Worm (Caenorhabditis elegans) whole organism, early embryonic: ENCODE data around the gene ZK930.2.
A peak's percentile ranks its signal among the peaks of the same experiment; 100 is the strongest.

ENCODE experiments used
- B0310.2 ChIP-seq: sonication (generic microtip); optimal IDR thresholded peaks from 2 replicates; lab custom pipeline; 2016; ENCODE audit warnings: mild to moderate bottlenecking, missing genetic modification characterization, missing compliant biosample characterization
- F13C5.2 ChIP-seq: sonication (generic microtip); optimal IDR thresholded peaks from 2 replicates; lab custom pipeline; 2017; ENCODE audit warnings: mild to moderate bottlenecking, missing genetic modification characterization, inconsistent platforms, missing compliant biosample characterization
- aly-1 ChIP-seq: sonication (generic microtip); optimal IDR thresholded peaks from 2 replicates; lab custom pipeline; 2016; ENCODE audit warnings: missing genetic modification characterization, missing compliant biosample characterization
- ama-1 ChIP-seq: fragments of 150-350 bp; optimal IDR thresholded peaks from 2 replicates; lab custom pipeline; 2014
- ceh-13 ChIP-seq: fragments of 200-800 bp; sonication (Bioruptor generic); optimal IDR thresholded peaks from 2 replicates; lab custom pipeline; 2018; ENCODE audit warnings: mild to moderate bottlenecking, missing genetic modification characterization, missing compliant biosample characterization
- ceh-36 ChIP-seq: sonication (generic microtip); optimal IDR thresholded peaks from 2 replicates; lab custom pipeline; 2016; ENCODE audit warnings: missing genetic modification characterization, inconsistent platforms, missing compliant biosample characterization
- ets-7 ChIP-seq: sonication (generic microtip); optimal IDR thresholded peaks from 2 replicates; lab custom pipeline; 2016; ENCODE audit warnings: missing genotype, missing genetic modification characterization, missing compliant biosample characterization
- flt-1 ChIP-seq: fragments of 200-800 bp; sonication (Bioruptor generic); IDR thresholded peaks from 2 replicates; pipeline ENCODE4 v1.3.6; 2022; ENCODE audit warnings: missing genetic modification characterization, missing compliant biosample characterization
- hmbx-1 ChIP-seq: sonication (generic microtip); optimal IDR thresholded peaks from 2 replicates; lab custom pipeline; 2016; ENCODE audit warnings: mild to moderate bottlenecking, missing genetic modification characterization, missing compliant biosample characterization
- hmg-4 ChIP-seq: fragments of 200-800 bp; sonication (Bioruptor generic); optimal IDR thresholded peaks from 2 replicates; lab custom pipeline; 2018; ENCODE audit warnings: mild to moderate bottlenecking, missing genetic modification characterization, missing compliant biosample characterization
- hnd-1 ChIP-seq: sonication (generic microtip); optimal IDR thresholded peaks from 2 replicates; lab custom pipeline; 2016; ENCODE audit warnings: missing genetic modification characterization, missing compliant biosample characterization
- pes-1 ChIP-seq: fragments of 200-800 bp; sonication (Bioruptor generic); IDR thresholded peaks from 2 replicates; pipeline ENCODE4 v1.3.6; 2022; ENCODE audit warnings: missing genetic modification reagents, missing genetic modification characterization, missing compliant biosample characterization
- scrt-1 ChIP-seq: fragments of 200-800 bp; sonication (Bioruptor generic); IDR thresholded peaks from 2 replicates; pipeline ENCODE4 v1.3.6; 2022; ENCODE audit warnings: missing genetic modification characterization, missing compliant biosample characterization
- sea-1 ChIP-seq: fragments of 200-800 bp; sonication (Bioruptor generic); conservative IDR thresholded peaks from 2 replicates; pipeline ENCODE4 v1.3.6; 2022; ENCODE audit warnings: missing genetic modification characterization, missing compliant biosample characterization
- tbx-11 ChIP-seq: fragments of 200-800 bp; sonication (Bioruptor generic); IDR thresholded peaks from 2 replicates; pipeline ENCODE4 v1.3.6; 2022; ENCODE audit warnings: missing genetic modification characterization, missing compliant biosample characterization
- tbx-37 ChIP-seq: fragments of 200-800 bp; sonication (Bioruptor generic); conservative IDR thresholded peaks from 2 replicates; pipeline ENCODE4 v1.3.6; 2022; ENCODE audit warnings: missing genetic modification reagents, missing genetic modification characterization, missing compliant biosample characterization
- tra-4 ChIP-seq: sonication (generic microtip); optimal IDR thresholded peaks from 2 replicates; lab custom pipeline; 2017; ENCODE audit warnings: missing genetic modification characterization, missing compliant biosample characterization

ZK930.2 gene

ce11 chrII:11887724-11888123, 5.5 kb downstream of the ZK930.2 start:
- TF ChIP-seq tbx-11 (no peak), ceh-36 (tag; lab: Kevin White, UChicago) (peak; percentile 48), tra-4 (tag; lab: Kevin White, UChicago) (no peak)

- no peak for TF ChIP-seq F13C5.2 (tag; lab: Kevin White, UChicago)
- no peak for TF ChIP-seq B0310.2 (tag; lab: Kevin White, UChicago)
- TF ChIP-seq scrt-1 (GFP tag; lab: Robert Waterston, UW), result no peak
- TF ChIP-seq ama-1, result no peak
- no peak for TF ChIP-seq ceh-13 (GFP tag; lab: Kevin White, UChicago)
- no peak for TF ChIP-seq ceh-36 (tag; lab: Kevin White, UChicago)
- TF ChIP-seq sea-1 (GFP tag; lab: Robert Waterston, UW), result no peak
- TF ChIP-seq hnd-1 (tag; lab: Kevin White, UChicago), result no peak
- TF ChIP-seq ets-7, result no peak
- TF ChIP-seq pes-1 (GFP tag; lab: Robert Waterston, UW), result no peak
- TF ChIP-seq hmg-4, result no peak
- no peak for TF ChIP-seq aly-1 (tag; lab: Kevin White, UChicago)
- no peak for TF ChIP-seq tbx-37
- no peak for TF ChIP-seq hmbx-1 (tag; lab: Kevin White, UChicago)
- no peak for TF ChIP-seq tra-4 (tag; lab: Kevin White, UChicago)
- no peak for TF ChIP-seq flt-1 (GFP tag; lab: Robert Waterston, UW)
These were observed 9.6 kb downstream of the ZK930.2 start, which contains the start of gene ZK930.6 for ce11 chrII:11883648-11884047. Gene ZK930.6 (plus strand): TSS chrII:11883948.

DNA sequence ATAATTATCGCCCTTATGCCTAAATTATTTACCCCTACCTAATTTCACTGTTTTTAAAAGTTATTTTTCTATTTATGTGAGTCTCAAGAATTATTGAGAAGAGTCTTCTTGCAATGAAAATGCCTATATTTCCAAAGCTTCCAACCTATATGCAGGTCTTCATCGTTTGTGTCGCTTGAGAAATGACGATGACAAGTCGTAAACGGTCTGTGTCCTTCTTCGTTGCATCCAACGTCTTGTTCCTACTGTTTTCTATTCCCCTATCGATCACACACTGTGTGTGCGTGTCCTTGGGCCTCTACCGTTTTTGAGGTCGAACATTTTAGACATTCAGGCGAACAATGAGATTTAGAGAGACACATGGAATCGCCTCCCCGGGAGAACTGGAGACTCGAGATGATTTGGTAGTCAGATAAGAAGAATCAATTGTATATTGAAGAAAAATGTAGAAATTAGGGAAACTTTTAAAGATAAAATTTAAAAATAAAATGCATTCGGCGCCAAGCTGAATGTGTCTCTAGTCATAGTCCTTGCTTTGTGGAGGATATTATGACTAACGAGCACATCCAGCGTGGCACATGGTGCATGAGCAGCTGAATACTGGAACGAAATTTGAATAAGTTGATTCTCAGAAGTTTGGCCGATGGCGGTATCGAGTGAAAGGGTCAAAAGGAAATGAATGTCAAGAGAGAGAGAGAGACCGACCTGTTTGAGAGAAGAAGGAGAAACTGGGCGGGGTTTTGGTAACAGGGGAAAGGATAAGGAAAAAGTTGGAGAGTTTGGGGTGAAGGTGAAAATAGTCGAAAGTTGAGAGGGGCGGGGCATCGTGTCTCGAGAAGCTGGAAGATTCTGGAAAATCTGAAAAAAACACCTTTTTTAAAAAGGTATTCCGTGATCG, 12.5 kb downstream of the ZK930.2 start:
- TF ChIP-seq ceh-13 (GFP tag; lab: Kevin White, UChicago), result no peak
- TF ChIP-seq sea-1 (GFP tag; lab: Robert Waterston, UW), result no peak
- TF ChIP-seq pes-1 (GFP tag; lab: Robert Waterston, UW), result peak; percentile 29; the same call in 1 of the 2 replicates
- no peak for TF ChIP-seq B0310.2 (tag; lab: Kevin White, UChicago)
- no peak for TF ChIP-seq ets-7
- peak; percentile 88 for TF ChIP-seq ama-1
- TF ChIP-seq tra-4 (tag; lab: Kevin White, UChicago), result no peak

ce11 chrII:11879784-11880183, 13.4 kb downstream of the ZK930.2 start:
- TF ChIP-seq ets-7 (no peak), F13C5.2 (tag; lab: Kevin White, UChicago) (no peak), tbx-11 (no peak), pes-1 (GFP tag; lab: Robert Waterston, UW) (no peak), ama-1 (no peak), tra-4 (tag; lab: Kevin White, UChicago) (no peak), hmbx-1 (tag; lab: Kevin White, UChicago) (no peak), hmg-4 (no peak), B0310.2 (tag; lab: Kevin White, UChicago) (no peak), ceh-13 (GFP tag; lab: Kevin White, UChicago) (no peak), sea-1 (GFP tag; lab: Robert Waterston, UW) (0 out of 2 replicates have a peak, but pooled peaks have one; percentile 8), ceh-36 (tag; lab: Kevin White, UChicago) (peak; percentile 8)

ce11 chrII:11874674-11875198, 18.5 kb downstream of the ZK930.2 start, which contains the start of the genes npp-3 and top-2:
Gene npp-3 (minus strand): TSS chrII:11874788.
Gene top-2 (plus strand): TSS chrII:11875148.
- no peak for TF ChIP-seq ets-7
- TF ChIP-seq ceh-13 (GFP tag; lab: Kevin White, UChicago), result no peak
- no peak for TF ChIP-seq pes-1 (GFP tag; lab: Robert Waterston, UW)
- peak; percentile 73 for TF ChIP-seq F13C5.2 (tag; lab: Kevin White, UChicago)
- no peak for TF ChIP-seq tbx-37
- TF ChIP-seq tbx-11, result no peak
- no peak for TF ChIP-seq aly-1 (tag; lab: Kevin White, UChicago)
- no peak for TF ChIP-seq flt-1 (GFP tag; lab: Robert Waterston, UW)
- no peak for TF ChIP-seq scrt-1 (GFP tag; lab: Robert Waterston, UW)
- TF ChIP-seq hmg-4, result peak; percentile 35
- TF ChIP-seq sea-1 (GFP tag; lab: Robert Waterston, UW), result no peak
- no peak for TF ChIP-seq hmbx-1 (tag; lab: Kevin White, UChicago)
- no peak for TF ChIP-seq tra-4 (tag; lab: Kevin White, UChicago)
- no peak for TF ChIP-seq ama-1
- TF ChIP-seq hnd-1 (tag; lab: Kevin White, UChicago), result no peak
- no peak for TF ChIP-seq ceh-36 (tag; lab: Kevin White, UChicago)
- TF ChIP-seq B0310.2 (tag; lab: Kevin White, UChicago), result no peak

ce11 chrII:11868893-11869292, 24.3 kb downstream of the ZK930.2 start:
- TF ChIP-seq tbx-11, result no peak
- no peak for TF ChIP-seq sea-1 (GFP tag; lab: Robert Waterston, UW)
- TF ChIP-seq hnd-1 (tag; lab: Kevin White, UChicago), result no peak
- no peak for TF ChIP-seq scrt-1 (GFP tag; lab: Robert Waterston, UW)
- TF ChIP-seq ceh-36 (tag; lab: Kevin White, UChicago), result no peak
- no peak for TF ChIP-seq tra-4 (tag; lab: Kevin White, UChicago)
- TF ChIP-seq pes-1 (GFP tag; lab: Robert Waterston, UW), result no peak

DNA sequence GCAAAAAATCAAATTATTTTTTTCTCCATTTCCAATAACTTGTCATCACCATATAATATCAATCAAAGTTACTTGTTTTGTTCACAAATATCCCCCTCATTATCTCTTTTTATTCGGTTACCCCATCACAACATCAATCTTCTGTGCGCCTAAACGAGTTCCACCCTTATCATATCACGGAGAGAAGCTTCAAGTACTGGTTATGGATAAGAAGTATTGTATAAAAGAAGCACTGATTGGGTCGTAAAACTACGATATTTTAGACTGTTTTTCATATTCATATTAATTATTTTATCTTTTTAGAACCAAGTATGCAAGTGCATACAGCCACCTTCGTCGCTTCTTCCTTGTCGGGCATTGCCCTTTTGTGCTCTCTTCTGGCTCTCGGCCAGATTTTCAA, 25.0 kb downstream of the ZK930.2 start, which contains the start of gene col-84:
TSS of gene col-84 (plus strand) at position 301 of the 400 bp plus-strand sequence.
- TF ChIP-seq scrt-1 (GFP tag; lab: Robert Waterston, UW), result no peak
- no peak for TF ChIP-seq ceh-36 (tag; lab: Kevin White, UChicago)
- TF ChIP-seq ets-7, result no peak
- TF ChIP-seq tra-4 (tag; lab: Kevin White, UChicago), result no peak
- TF ChIP-seq tbx-11, result no peak
- TF ChIP-seq hmg-4, result no peak
- TF ChIP-seq flt-1 (GFP tag; lab: Robert Waterston, UW), result no peak
- TF ChIP-seq ama-1, result no peak
- no peak for TF ChIP-seq F13C5.2 (tag; lab: Kevin White, UChicago)
- no peak for TF ChIP-seq tbx-37
- no peak for TF ChIP-seq B0310.2 (tag; lab: Kevin White, UChicago)
